Fruit fly (Drosophila melanogaster) whole organism, embryonic: ENCODE results near the gene Ctu2.

Experiments used
- B-H2 ChIP-seq: fragments of 200-800 bp; sonication (Bioruptor generic); optimal IDR thresholded peaks from 2 replicates; lab custom pipeline; 2018; ENCODE audit warnings: missing biosample characterization, mild to moderate bottlenecking, missing genetic modification characterization
- CG10267 ChIP-seq: fragments of 200-800 bp; sonication (Bioruptor generic); optimal IDR thresholded peaks from 2 replicates; lab custom pipeline; 2018; ENCODE audit warnings: missing biosample characterization, mild to moderate bottlenecking, missing genetic modification characterization, moderate library complexity
- CG10462 ChIP-seq: fragments of 200-800 bp; sonication (Bioruptor generic); optimal IDR thresholded peaks from 2 replicates; lab custom pipeline; 2016; ENCODE audit warnings: missing biosample characterization, missing genetic modification characterization
- CG10543 ChIP-seq: fragments of 200-800 bp; sonication (Bioruptor generic); optimal IDR thresholded peaks from 3 replicates; lab custom pipeline; 2017; ENCODE audit warnings: missing biosample characterization, mild to moderate bottlenecking, missing genetic modification characterization, moderate library complexity
- CG12391 ChIP-seq: fragments of 200-800 bp; sonication (Bioruptor generic); optimal IDR thresholded peaks from 3 replicates; lab custom pipeline; 2018; ENCODE audit warnings: missing biosample characterization, mild to moderate bottlenecking, missing genetic modification characterization, moderate library complexity
- CG12769 ChIP-seq: fragments of 200-800 bp; sonication (Bioruptor generic); optimal IDR thresholded peaks from 2 replicates; lab custom pipeline; 2019; ENCODE audit warnings: missing biosample characterization, mild to moderate bottlenecking, missing genetic modification characterization, moderate library complexity
- CG13424 ChIP-seq: fragments of 200-800 bp; sonication (Bioruptor generic); optimal IDR thresholded peaks from 2 replicates; lab custom pipeline; 2019; ENCODE audit warnings: missing biosample characterization, mild to moderate bottlenecking, missing genetic modification characterization, moderate library complexity
- CG15479 ChIP-seq: fragments of 200-800 bp; sonication (Bioruptor generic); optimal IDR thresholded peaks from 3 replicates; lab custom pipeline; 2019; ENCODE audit warnings: missing biosample characterization, mild to moderate bottlenecking, missing genetic modification characterization, moderate library complexity
- CG17186 ChIP-seq: fragments of 200-800 bp; sonication (Bioruptor generic); optimal IDR thresholded peaks from 3 replicates; lab custom pipeline; 2017; ENCODE audit warnings: missing biosample characterization, missing genetic modification reagents, missing genetic modification characterization
- CG17385 ChIP-seq: fragments of 200-800 bp; sonication (Bioruptor generic); optimal IDR thresholded peaks from 3 replicates; lab custom pipeline; 2018; ENCODE audit warnings: missing biosample characterization, mild to moderate bottlenecking, missing genetic modification characterization
- CG2678 ChIP-seq: fragments of 200-800 bp; sonication (Bioruptor generic); optimal IDR thresholded peaks from 3 replicates; lab custom pipeline; 2019; ENCODE audit warnings: missing biosample characterization, mild to moderate bottlenecking, missing genetic modification characterization, moderate library complexity
- CG3163 ChIP-seq: fragments of 200-800 bp; sonication (Bioruptor generic); optimal IDR thresholded peaks from 3 replicates; lab custom pipeline; 2016; ENCODE audit warnings: missing biosample characterization, missing genetic modification characterization
- CG32532 ChIP-seq: fragments of 200-800 bp; sonication (Bioruptor generic); IDR thresholded peaks from 2 replicates; pipeline ENCODE4 v1.3.6; 2022; ENCODE audit warnings: missing biosample characterization, missing genetic modification characterization
- CG3995 ChIP-seq: fragments of 200-800 bp; sonication (Bioruptor generic); optimal IDR thresholded peaks from 3 replicates; lab custom pipeline; 2016; ENCODE audit warnings: missing biosample characterization, missing genetic modification characterization
- CG4282 ChIP-seq: fragments of 200-800 bp; sonication (Bioruptor generic); optimal IDR thresholded peaks from 2 replicates; lab custom pipeline; 2016; ENCODE audit warnings: missing biosample characterization, missing genetic modification characterization
- CG43689 ChIP-seq: fragments of 200-800 bp; sonication (Bioruptor generic); IDR thresholded peaks from 2 replicates; pipeline ENCODE4 v1.3.6; 2022; ENCODE audit warnings: missing biosample characterization, missing genetic modification characterization
- CG4404 ChIP-seq: fragments of 200-800 bp; sonication (Bioruptor generic); IDR thresholded peaks from 2 replicates; pipeline ENCODE4 v1.3.6; 2022; ENCODE audit warnings: missing biosample characterization, missing genetic modification characterization
- CG5953 ChIP-seq: fragments of 200-800 bp; sonication (Bioruptor generic); IDR thresholded peaks from 2 replicates; pipeline ENCODE4 v1.3.6; 2022; ENCODE audit warnings: missing biosample characterization, missing genetic modification characterization
- CG7271 ChIP-seq: fragments of 200-800 bp; sonication (Bioruptor generic); optimal IDR thresholded peaks from 2 replicates; lab custom pipeline; 2018; ENCODE audit warnings: missing biosample characterization, mild to moderate bottlenecking, missing genetic modification characterization, moderate library complexity
- CG8290 ChIP-seq, 3 experiments: fragments of 200-800 bp; sonication (Bioruptor generic); optimal IDR thresholded peaks; 2 replicates each; lab custom pipeline; 2016 to 2019; ENCODE audit warnings: missing biosample characterization in 3 of 3, missing genetic modification characterization in 3 of 3, mild to moderate bottlenecking in 2 of 3, moderate library complexity in 1 of 3
- Dbx ChIP-seq: fragments of 200-800 bp; sonication (Bioruptor generic); IDR thresholded peaks from 3 replicates; pipeline ENCODE4 v1.3.6; 2022; ENCODE audit warnings: missing biosample characterization, missing genetic modification characterization
- Dp ChIP-seq: fragments of 200-800 bp; sonication (Bioruptor generic); optimal IDR thresholded peaks from 2 replicates; lab custom pipeline; 2018; ENCODE audit warnings: missing biosample characterization, mild to moderate bottlenecking, missing genetic modification characterization, moderate library complexity
- E2f2 ChIP-seq: fragments of 200-800 bp; sonication (Bioruptor generic); IDR thresholded peaks from 2 replicates; pipeline ENCODE4 v1.3.6; 2022; ENCODE audit warnings: missing biosample characterization, missing genetic modification characterization
- Hr78 ChIP-seq, 2 experiments: fragments of 200-800 bp in 1 of 2; fragments of >200 bp in 1 of 2; sonication (Bioruptor generic) in 1 of 2; optimal IDR thresholded peaks; 2 replicates each; lab custom pipeline; 2017 to 2019; ENCODE audit warnings: missing biosample characterization in 2 of 2, missing genetic modification characterization in 2 of 2, mild to moderate bottlenecking in 1 of 2, moderate library complexity in 1 of 2
- Med ChIP-seq: fragments of 200-800 bp; sonication (Bioruptor generic); peaks from one replicate; lab custom pipeline; 2016; ENCODE audit warnings: missing biosample characterization, missing genetic modification characterization, mild to moderate bottlenecking, inconsistent platforms, moderate library complexity
- Scr ChIP-seq: fragments of 200-800 bp; sonication (Bioruptor generic); IDR thresholded peaks from 2 replicates; pipeline ENCODE4 v1.3.6; 2022; ENCODE audit warnings: missing biosample characterization, missing genetic modification characterization; ENCODE audit not compliant: partially characterized antibody
- Side ChIP-seq: fragments of 200-800 bp; sonication (Bioruptor generic); optimal IDR thresholded peaks from 2 replicates; lab custom pipeline; 2016; ENCODE audit warnings: missing biosample characterization, missing genetic modification characterization
- Stat92E ChIP-seq, 3 experiments: fragments of >200 bp in 2 of 3; fragments of 200-800 bp in 1 of 3; sonication (Bioruptor generic) in 1 of 3; optimal IDR thresholded peaks; 2 replicates each; lab custom pipeline; 2017 to 2019; ENCODE audit warnings: missing biosample characterization in 3 of 3, missing genetic modification characterization in 3 of 3, mild to moderate bottlenecking in 1 of 3, moderate library complexity in 1 of 3
- Trl ChIP-seq, 3 experiments: fragments of >200 bp in 2 of 3; fragments of 200-800 bp in 1 of 3; sonication (Bioruptor generic) in 1 of 3; optimal IDR thresholded peaks; 2 replicates in 1 of 3; 3 replicates in 2 of 3; lab custom pipeline; 2016 to 2017; ENCODE audit warnings: missing biosample characterization in 1 of 3, missing genetic modification characterization in 1 of 3
- Xrp1 ChIP-seq: fragments of 200-800 bp; sonication (Bioruptor generic); IDR thresholded peaks from 2 replicates; pipeline ENCODE4 v1.3.6; 2022; ENCODE audit warnings: missing biosample characterization, missing genetic modification characterization
- az2 ChIP-seq: fragments of 200-800 bp; sonication (Bioruptor generic); optimal IDR thresholded peaks from 3 replicates; lab custom pipeline; 2016; ENCODE audit warnings: missing biosample characterization, missing genetic modification characterization
- bcd ChIP-seq: fragments of 200-800 bp; sonication (Bioruptor generic); optimal IDR thresholded peaks from 2 replicates; lab custom pipeline; 2017; ENCODE audit warnings: missing biosample characterization, mild to moderate bottlenecking, missing genetic modification characterization
- btn ChIP-seq: fragments of 200-800 bp; sonication (Bioruptor generic); optimal IDR thresholded peaks from 2 replicates; lab custom pipeline; 2016; ENCODE audit warnings: missing biosample characterization, missing genetic modification characterization
- chm ChIP-seq: fragments of 200-800 bp; sonication (Bioruptor generic); IDR thresholded peaks from 2 replicates; pipeline ENCODE4 v1.3.6; 2022; ENCODE audit warnings: missing biosample characterization, missing genetic modification characterization
- gce ChIP-seq: fragments of 200-800 bp; sonication (Bioruptor generic); IDR thresholded peaks from 3 replicates; pipeline ENCODE4 v1.3.6; 2022; ENCODE audit warnings: missing biosample characterization, missing genetic modification characterization
- grau ChIP-seq: fragments of 200-800 bp; optimal IDR thresholded peaks from 3 replicates; lab custom pipeline; 2019; ENCODE audit warnings: missing biosample characterization, mild to moderate bottlenecking, missing genetic modification characterization, moderate library complexity
- lab ChIP-seq: fragments of 200-800 bp; sonication (Bioruptor generic); optimal IDR thresholded peaks from 3 replicates; lab custom pipeline; 2017; ENCODE audit warnings: missing biosample characterization, missing genetic modification characterization, mild to moderate bottlenecking, moderate library complexity, missing genetic modification reagents
- lbe ChIP-seq: fragments of 200-800 bp; sonication (Bioruptor generic); optimal IDR thresholded peaks from 2 replicates; lab custom pipeline; 2016; ENCODE audit warnings: missing biosample characterization, mild to moderate bottlenecking, missing genetic modification characterization
- lola ChIP-seq, 3 experiments: fragments of >200 bp in 2 of 3; fragments of 200-800 bp in 1 of 3; sonication (Bioruptor generic) in 1 of 3; optimal IDR thresholded peaks; 2 replicates each; lab custom pipeline; 2017 to 2019; ENCODE audit warnings: missing biosample characterization in 3 of 3, missing genetic modification characterization in 3 of 3, mild to moderate bottlenecking in 1 of 3, moderate library complexity in 1 of 3
- mam ChIP-seq: fragments of 200-800 bp; sonication (Bioruptor generic); optimal IDR thresholded peaks from 3 replicates; lab custom pipeline; 2016; ENCODE audit warnings: missing biosample characterization, missing genetic modification characterization
- mirr ChIP-seq: fragments of 200-800 bp; sonication (Bioruptor generic); optimal IDR thresholded peaks from 3 replicates; lab custom pipeline; 2018; ENCODE audit warnings: missing biosample characterization, mild to moderate bottlenecking, missing genetic modification characterization
- nerfin-1 ChIP-seq: fragments of 200-800 bp; sonication (Bioruptor generic); optimal IDR thresholded peaks from 3 replicates; lab custom pipeline; 2019; ENCODE audit warnings: missing biosample characterization, mild to moderate bottlenecking, missing genetic modification characterization, moderate library complexity
- odd ChIP-seq: fragments of 200-800 bp; sonication (Bioruptor generic); optimal IDR thresholded peaks from 2 replicates; lab custom pipeline; 2017; ENCODE audit warnings: missing biosample characterization, mild to moderate bottlenecking, missing genetic modification characterization
- pb ChIP-seq: fragments of 200-800 bp; sonication (Bioruptor generic); optimal IDR thresholded peaks from 3 replicates; lab custom pipeline; 2016; ENCODE audit warnings: missing biosample characterization, missing genetic modification characterization
- prd ChIP-seq, 3 experiments: fragments of >200 bp in 2 of 3; fragments of 200-800 bp in 1 of 3; sonication (Bioruptor generic) in 1 of 3; optimal IDR thresholded peaks in 2 of 3; IDR thresholded peaks in 1 of 3; 2 replicates in 2 of 3; 3 replicates in 1 of 3; pipeline versions ENCODE4 v1.3.6 to Lab custom; 2017 to 2022; ENCODE audit warnings: missing biosample characterization in 1 of 3, missing genetic modification characterization in 1 of 3
- sd ChIP-seq: fragments of 200-800 bp; sonication (Bioruptor generic); optimal IDR thresholded peaks from 3 replicates; lab custom pipeline; 2018; ENCODE audit warnings: missing biosample characterization, mild to moderate bottlenecking, missing genetic modification characterization, moderate library complexity
- ssp ChIP-seq: fragments of 200-800 bp; sonication (Bioruptor generic); IDR thresholded peaks from 2 replicates; pipeline ENCODE4 v1.3.6; 2022; ENCODE audit warnings: missing biosample characterization, missing genetic modification characterization
- sug ChIP-seq: fragments of 200-800 bp; optimal IDR thresholded peaks from 2 replicates; lab custom pipeline; 2019; ENCODE audit warnings: missing biosample characterization, mild to moderate bottlenecking, missing genetic modification characterization, moderate library complexity

Gene Ctu2

dm6 chr2L:19528308-19528707, 35.3 kb upstream of the Ctu2 start (continued):
- TF ChIP-seq CG2678 (tag; lab: Kevin White, UChicago) (peak; percentile 98), CG3163 (GFP tag; lab: Kevin White, UChicago) (peak; percentile 97), Hr78 (GFP tag; optimal IDR thresholded peaks at IDR 0.05; lab: Kevin White, UChicago) (peak in 1 of 2 experiments; percentile 50), CG5953 (GFP tag; lab: Robert Waterston, UW) (peak; percentile 81), pb (GFP tag; lab: Kevin White, UChicago) (peak; percentile 82), Stat92E (GFP tag; optimal IDR thresholded peaks at IDR 0.05; lab: Kevin White, UChicago) (no peak), CG4282 (GFP tag; lab: Kevin White, UChicago) (peak; percentile 89), CG13424 (peak; percentile 95), chm (GFP tag; lab: Robert Waterston, UW) (peak; percentile 94), CG15479 (GFP tag; lab: Kevin White, UChicago) (no peak), bcd (GFP tag; lab: Kevin White, UChicago) (peak; percentile 94), grau (tag; lab: Kevin White, UChicago) (peak; percentile 96), Xrp1 (GFP tag; lab: Robert Waterston, UW) (peak; percentile 92), CG12391 (tag; lab: Kevin White, UChicago) (peak; percentile 97), CG3995 (GFP tag; lab: Kevin White, UChicago) (peak; percentile 84), CG4404 (GFP tag; lab: Robert Waterston, UW) (peak; percentile 84), Side (GFP tag; lab: Kevin White, UChicago) (peak; percentile 94), lola (GFP tag; optimal IDR thresholded peaks at IDR 0.05; lab: Kevin White, UChicago) (peak in 1 of 3 experiments; percentile 53), sug (tag; lab: Kevin White, UChicago) (peak; percentile 95), Trl (optimal IDR thresholded peaks at IDR 0.05; lab: Kevin White, UChicago) (peak in 1 of 2 experiments; percentile 82), Trl (GFP tag; optimal IDR thresholded peaks at IDR 0.05; lab: Kevin White, UChicago) (peak; percentile 90), CG10267 (tag; lab: Kevin White, UChicago) (peak; percentile 86), mirr (GFP tag; lab: Kevin White, UChicago) (peak; percentile 95), mam (GFP tag; lab: Kevin White, UChicago) (peak; percentile 98), Dp (GFP tag; lab: Kevin White, UChicago) (peak; percentile 5), nerfin-1 (tag; lab: Kevin White, UChicago) (peak; percentile 71), lab (GFP tag; lab: Kevin White, UChicago) (peak; percentile 99), gce (GFP tag; lab: Robert Waterston, UW) (peak; percentile 77; the same call in 1 of the 3 replicates), ssp (GFP tag; lab: Robert Waterston, UW) (peak; percentile 83), btn (peak; percentile 62), CG10462 (peak; percentile 79), odd (GFP tag; lab: Kevin White, UChicago) (peak; percentile 92), az2 (GFP tag; lab: Kevin White, UChicago) (peak; percentile 88), Med (GFP tag; lab: Kevin White, UChicago) (peak; percentile 100), CG17385 (GFP tag; lab: Kevin White, UChicago) (peak; percentile 94), Scr (GFP tag; lab: Robert Waterston, UW) (no peak), CG17186 (GFP tag; lab: Kevin White, UChicago) (no peak), CG10543 (GFP tag; lab: Kevin White, UChicago) (peak; percentile 76), lbe (GFP tag; lab: Kevin White, UChicago) (peak; percentile 75), Dbx (GFP tag; lab: Robert Waterston, UW) (peak; percentile 98), sd (tag; lab: Kevin White, UChicago) (peak; percentile 94), CG43689 (GFP tag; lab: Robert Waterston, UW) (peak; percentile 83), CG32532 (peak; percentile 99), B-H2 (GFP tag; lab: Kevin White, UChicago) (peak; percentile 96), CG8290 (GFP tag; optimal IDR thresholded peaks at IDR 0.05; lab: Kevin White, UChicago) (peak; percentile 24), CG8290 (tag; optimal IDR thresholded peaks at IDR 0.05; lab: Kevin White, UChicago) (peak in 1 of 2 experiments; percentile 97), CG7271 (tag; lab: Kevin White, UChicago) (peak; percentile 49), CG12769 (tag; lab: Kevin White, UChicago) (peak; percentile 99), prd (optimal IDR thresholded peaks at IDR 0.05; lab: Kevin White, UChicago) (no peak), prd (GFP tag; IDR thresholded peaks at IDR 0.05; lab: Robert Waterston, UW) (peak; percentile 96), E2f2 (peak; percentile 80)
